Fruit fly (Drosophila melanogaster): ENCODE results near the gene CG10512.

DNA sequence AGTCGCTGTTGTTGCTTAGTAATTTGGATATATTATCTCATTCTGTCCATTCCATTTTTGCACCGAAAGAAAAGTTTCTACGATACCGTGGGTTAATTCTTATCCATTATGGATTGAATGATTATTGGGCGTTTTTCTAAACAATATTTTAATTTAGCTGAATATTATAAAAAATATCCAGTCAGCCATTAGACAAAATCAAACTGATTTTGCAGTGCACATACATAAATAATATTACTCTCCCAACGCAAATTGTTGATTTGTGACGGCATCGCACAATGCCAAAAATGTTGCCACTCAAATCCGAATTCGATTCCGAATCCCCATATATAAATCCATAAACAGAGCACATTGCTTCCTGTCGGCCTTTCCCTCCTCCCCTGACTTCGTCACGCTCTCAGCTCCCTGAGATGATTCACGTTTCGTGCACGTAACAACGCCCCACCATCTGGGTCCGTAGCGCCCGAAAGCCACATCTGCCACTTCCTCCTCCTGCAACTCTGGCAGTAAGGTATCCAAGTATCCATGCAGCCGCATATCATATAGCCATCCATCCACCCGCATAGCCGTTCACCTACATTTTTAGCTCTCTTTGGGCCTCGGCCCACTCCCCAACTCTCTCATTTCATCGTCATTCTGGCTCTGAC lies 25.7 kb upstream of the CG10512 start:
- TF ChIP-seq usp (GFP tag; optimal IDR thresholded peaks at IDR 0.05) (no peak), EcR (GFP tag; optimal IDR thresholded peaks at IDR 0.05) (no peak), pan (optimal IDR thresholded peaks at IDR 0.05) (no peak)
